Worm (Caenorhabditis elegans): ENCODE measurements around the gene rps-5.

ce11 chrIV:11092502-11093080 is 18.3 kb downstream of the rps-5 start, which contains the start of gene bcc-1:
- TF ChIP-seq him-1 (tag; optimal IDR thresholded peaks at IDR 0.05) (no peak), dao-5 (tag; optimal IDR thresholded peaks at IDR 0.05) (no peak)
